Fruit fly (Drosophila melanogaster): ENCODE measurements around the gene sturkopf.
A peak's percentile ranks its signal among the peaks of the same experiment; 100 is the strongest.

DNA sequence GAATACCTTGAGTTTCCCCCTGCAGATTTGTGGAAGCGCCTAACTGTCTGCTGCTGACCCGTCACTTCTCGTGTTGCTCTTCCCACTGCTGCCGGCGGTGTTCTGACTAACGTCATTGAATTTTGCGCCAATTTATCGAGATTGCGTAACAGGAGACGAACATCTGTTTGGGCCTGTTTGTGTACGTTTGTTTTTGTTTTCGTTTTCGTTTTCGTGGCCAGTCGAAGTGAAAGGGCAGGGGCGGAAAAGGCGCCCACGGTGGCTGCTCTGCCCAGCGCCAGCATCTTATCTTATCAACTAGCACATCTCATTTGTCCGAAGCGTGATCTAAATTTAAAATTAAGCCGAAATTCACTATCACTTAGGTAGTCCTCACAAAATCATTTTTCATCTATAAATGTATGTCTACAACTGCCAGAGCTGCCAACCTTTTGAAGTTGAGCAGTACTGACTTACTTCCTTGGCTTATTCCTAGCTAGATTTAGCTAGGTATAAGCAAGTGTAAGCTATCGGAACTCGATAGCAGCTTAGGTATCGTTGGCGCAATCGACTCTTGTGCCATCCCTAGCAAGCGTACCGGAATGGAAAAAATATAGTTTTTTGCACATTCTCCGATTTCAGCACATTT lies 6.1 kb downstream of the sturkopf start, which contains the start of the genes Ctr9 and Nt5a:
- TF ChIP-seq CG12605 (GFP tag; IDR thresholded peaks at IDR 0.05) (no peak), D1 (tag; optimal IDR thresholded peaks at IDR 0.05) (no peak), CG9948 (tag; optimal IDR thresholded peaks at IDR 0.05) (no peak), CG32121 (GFP tag; IDR thresholded peaks at IDR 0.05) (peak; percentile 13; the same call in 1 of the 2 replicates), CG13204 (GFP tag; optimal IDR thresholded peaks at IDR 0.05) (no peak), CG8159 (tag; optimal IDR thresholded peaks at IDR 0.05) (no peak), CG15710 (tag; optimal IDR thresholded peaks at IDR 0.05) (peak; percentile 23), gl (tag; optimal IDR thresholded peaks at IDR 0.05) (no peak), fd96Ca (GFP tag; IDR thresholded peaks at IDR 0.05) (peak; percentile 49; the same call in 1 of the 3 replicates), CG10348 (GFP tag; IDR thresholded peaks at IDR 0.05) (no peak)

Data from whole organism, pupa.